Fruit fly (Drosophila melanogaster): ENCODE results near the gene PGRP-LB.

PGRP-LB gene

DNA sequence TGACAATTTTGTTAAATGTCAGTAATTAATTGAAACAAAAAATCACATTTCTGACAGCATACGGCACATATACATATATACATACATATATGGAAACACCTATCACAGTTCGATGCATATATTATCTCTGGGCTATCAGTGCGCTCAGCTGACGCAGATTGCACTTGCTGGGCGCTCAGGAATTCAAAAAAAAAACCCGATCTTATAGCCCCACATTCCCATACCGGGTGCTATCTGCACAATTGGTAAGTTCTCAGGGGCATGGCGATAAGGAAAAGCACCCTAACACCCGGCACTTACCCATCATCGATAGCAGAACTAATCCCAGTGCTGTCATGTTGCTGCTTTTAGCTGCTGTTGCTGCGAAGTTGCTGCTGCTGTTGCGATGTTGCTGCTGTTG lies 3.1 kb downstream of the PGRP-LB start:
- TF ChIP-seq Dfd (GFP tag; optimal IDR thresholded peaks at IDR 0.05) (no peak), rgr (GFP tag; optimal IDR thresholded peaks at IDR 0.05) (no peak), jim (GFP tag; optimal IDR thresholded peaks at IDR 0.05) (peak; percentile 48), Rel (GFP tag; optimal IDR thresholded peaks at IDR 0.05) (no peak), Rel (tag; optimal IDR thresholded peaks at IDR 0.05) (peak; percentile 81)

- TF ChIP-seq psq (GFP tag; optimal IDR thresholded peaks at IDR 0.05) (no peak), HLH106 (tag; optimal IDR thresholded peaks at IDR 0.05) (peak; percentile 21), dmrt93B (GFP tag; optimal IDR thresholded peaks at IDR 0.05) (peak; percentile 1), Sp1 (GFP tag; optimal IDR thresholded peaks at IDR 0.05) (peak; percentile 77), pan (optimal IDR thresholded peaks at IDR 0.05) (no peak), tai (GFP tag; optimal IDR thresholded peaks at IDR 0.05) (no peak), Rel (GFP tag; optimal IDR thresholded peaks at IDR 0.05) (no peak), Rel (tag; optimal IDR thresholded peaks at IDR 0.05) (peak; percentile 92)
These were observed 3.8 kb downstream of the PGRP-LB start for dm6 chr3R:11456539-11456938.

dm6 chr3R:11454210-11454904 lies 6.0 kb downstream of the PGRP-LB start:
- no peak for TF ChIP-seq Hr78 (GFP tag; optimal IDR thresholded peaks at IDR 0.05)
- TF ChIP-seq CG9705 (GFP tag; optimal IDR thresholded peaks at IDR 0.05): peak; percentile 31
- TF ChIP-seq fru (GFP tag; optimal IDR thresholded peaks at IDR 0.05): peak; percentile 75
- peak; percentile 41 for TF ChIP-seq CG32264 (GFP tag; optimal IDR thresholded peaks at IDR 0.05)
- no peak for TF ChIP-seq dsf (GFP tag; optimal IDR thresholded peaks at IDR 0.05; ENCODE audit: borderline replicate concordance)
- peak; percentile 31 for TF ChIP-seq sv (GFP tag; optimal IDR thresholded peaks at IDR 0.05)
- peak; percentile 45 for TF ChIP-seq woc (GFP tag; optimal IDR thresholded peaks at IDR 0.05)
- peak; percentile 67 for TF ChIP-seq Sp1 (GFP tag; optimal IDR thresholded peaks at IDR 0.05)
- TF ChIP-seq foxo (GFP tag; optimal IDR thresholded peaks at IDR 0.05): peak in 1 of 2 experiments; percentile 74
- TF ChIP-seq Myc (optimal IDR thresholded peaks at IDR 0.05): no peak
- TF ChIP-seq Hnf4 (GFP tag; optimal IDR thresholded peaks at IDR 0.05): peak; percentile 54
- peak; percentile 24 for TF ChIP-seq Jra (GFP tag; optimal IDR thresholded peaks at IDR 0.05)
- TF ChIP-seq Rel (GFP tag; optimal IDR thresholded peaks at IDR 0.05): no peak
- TF ChIP-seq Rel (tag; optimal IDR thresholded peaks at IDR 0.05): peak; percentile 100
- peak; percentile 76 for TF ChIP-seq h (GFP tag; optimal IDR thresholded peaks at IDR 0.05)
- TF ChIP-seq HLH106 (tag; optimal IDR thresholded peaks at IDR 0.05): peak; percentile 74
- TF ChIP-seq psq (GFP tag; optimal IDR thresholded peaks at IDR 0.05): peak; percentile 69
- TF ChIP-seq lola (GFP tag; optimal IDR thresholded peaks at IDR 0.05): no peak
- TF ChIP-seq ey (GFP tag; optimal IDR thresholded peaks at IDR 0.05): peak; percentile 76
- TF ChIP-seq GATAd (GFP tag; optimal IDR thresholded peaks at IDR 0.05): no peak
- TF ChIP-seq OdsH (GFP tag; optimal IDR thresholded peaks at IDR 0.05): peak; percentile 73
- peak; percentile 76 for TF ChIP-seq rgr (GFP tag; optimal IDR thresholded peaks at IDR 0.05)
- TF ChIP-seq br (GFP tag; optimal IDR thresholded peaks at IDR 0.05): peak; percentile 76
- TF ChIP-seq dmrt93B (GFP tag; optimal IDR thresholded peaks at IDR 0.05): peak; percentile 68

- TF ChIP-seq psq (GFP tag; optimal IDR thresholded peaks at IDR 0.05) (no peak), pan (optimal IDR thresholded peaks at IDR 0.05) (no peak), woc (GFP tag; optimal IDR thresholded peaks at IDR 0.05) (no peak), usp (GFP tag; optimal IDR thresholded peaks at IDR 0.05) (no peak), Abd-B (GFP tag; optimal IDR thresholded peaks at IDR 0.05) (no peak), OdsH (GFP tag; optimal IDR thresholded peaks at IDR 0.05) (no peak), Myc (optimal IDR thresholded peaks at IDR 0.05) (peak; percentile 80), Dfd (GFP tag; optimal IDR thresholded peaks at IDR 0.05) (no peak), h (GFP tag; optimal IDR thresholded peaks at IDR 0.05) (no peak), dsf (GFP tag; optimal IDR thresholded peaks at IDR 0.05; ENCODE audit: borderline replicate concordance) (no peak), lola (GFP tag; optimal IDR thresholded peaks at IDR 0.05) (no peak), CG9705 (GFP tag; optimal IDR thresholded peaks at IDR 0.05) (no peak), HLH106 (tag; optimal IDR thresholded peaks at IDR 0.05) (no peak), tai (GFP tag; optimal IDR thresholded peaks at IDR 0.05) (no peak), jim (GFP tag; optimal IDR thresholded peaks at IDR 0.05) (no peak), dl (GFP tag; optimal IDR thresholded peaks at IDR 0.05; ENCODE audit: insufficient read depth in 1 of 2, partially characterized antibody in 2 of 2) (no peak), Vsx2 (GFP tag; optimal IDR thresholded peaks at IDR 0.05; ENCODE audit: partially characterized antibody) (peak; percentile 53), GATAd (GFP tag; optimal IDR thresholded peaks at IDR 0.05) (no peak), Sp1 (GFP tag; optimal IDR thresholded peaks at IDR 0.05) (no peak), Dif (GFP tag; optimal IDR thresholded peaks at IDR 0.05; ENCODE audit: partially characterized antibody) (no peak), br (GFP tag; optimal IDR thresholded peaks at IDR 0.05) (no peak), N (GFP tag; optimal IDR thresholded peaks at IDR 0.05) (peak; percentile 62), sage (GFP tag; optimal IDR thresholded peaks at IDR 0.05) (no peak), rgr (GFP tag; optimal IDR thresholded peaks at IDR 0.05) (no peak), sv (GFP tag; optimal IDR thresholded peaks at IDR 0.05) (no peak)
These were observed 8.3 kb downstream of the PGRP-LB start for dm6 chr3R:11452041-11452440.
